Worm (Caenorhabditis elegans): ENCODE data around the gene fbxa-105.

Gene fbxa-105

DNA sequence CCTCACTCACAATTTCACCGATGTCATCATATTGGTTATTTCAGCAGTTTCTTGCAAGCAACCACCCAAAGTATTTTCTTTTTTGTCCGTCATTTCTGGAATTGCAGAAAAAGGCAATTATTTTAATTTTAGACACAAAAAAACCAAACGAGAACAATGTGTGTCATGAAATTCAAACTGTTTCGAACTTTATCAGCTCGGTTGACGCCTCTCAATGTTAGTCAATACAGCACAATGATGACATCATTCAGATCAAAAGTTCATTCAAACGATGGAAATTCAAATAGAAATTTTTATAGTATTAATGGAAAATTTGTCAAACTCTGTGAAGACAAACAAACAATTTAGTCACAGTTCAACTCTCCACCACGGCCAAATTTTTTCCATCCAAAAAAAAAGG is at the start of gene fbxa-105:
Gene fbxa-105, minus strand, starts transcription at position 97 of the 400 bp plus-strand sequence.
- TF ChIP-seq tbx-2 (tag; optimal IDR thresholded peaks at IDR 0.05) (no peak), fos-1 (tag; optimal IDR thresholded peaks at IDR 0.05) (no peak), pqm-1 (tag; optimal IDR thresholded peaks at IDR 0.05) (peak; percentile 9), unc-62 (GFP tag; optimal IDR thresholded peaks at IDR 0.05) (no peak), nhr-77 (tag; optimal IDR thresholded peaks at IDR 0.05) (no peak), sea-2 (GFP tag; optimal IDR thresholded peaks at IDR 0.05) (no peak), fkh-2 (tag; optimal IDR thresholded peaks at IDR 0.05) (no peak), lin-39 (tag; optimal IDR thresholded peaks at IDR 0.05) (no peak), mml-1 (tag; optimal IDR thresholded peaks at IDR 0.05) (no peak), lsy-12 (tag; optimal IDR thresholded peaks at IDR 0.05) (no peak), elt-2 (tag; optimal IDR thresholded peaks at IDR 0.05) (peak; percentile 60), ceh-9 (tag; optimal IDR thresholded peaks at IDR 0.05) (no peak), pha-4 (tag; optimal IDR thresholded peaks at IDR 0.05) (peak; percentile 48), ceh-82 (tag; optimal IDR thresholded peaks at IDR 0.05) (no peak), elt-3 (tag; optimal IDR thresholded peaks at IDR 0.05) (no peak)

DNA sequence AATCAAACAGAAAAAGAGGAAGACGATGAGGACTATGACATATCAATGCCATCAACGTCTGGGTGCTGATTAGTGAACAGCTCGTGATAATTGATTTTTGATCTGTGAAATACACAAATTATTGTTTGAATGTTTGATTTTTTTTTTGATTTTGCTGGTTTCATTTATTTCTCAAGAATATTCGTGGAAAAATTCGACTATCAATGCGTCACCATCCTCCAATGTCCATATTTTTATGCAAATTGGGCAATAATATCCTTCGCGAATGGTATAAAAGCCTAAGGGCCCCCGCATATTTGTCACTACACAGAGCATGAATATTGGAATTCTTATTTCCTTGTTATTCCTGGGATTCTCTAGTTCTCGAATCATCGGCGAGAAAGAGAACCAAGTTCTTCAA is 48.0 kb upstream of the fbxa-105 start, which contains the start of gene try-13:
Gene try-13, plus strand, starts transcription at position 301 of the 400 bp plus-strand sequence.
- no peak for TF ChIP-seq nhr-43 (tag; optimal IDR thresholded peaks at IDR 0.05; ENCODE audit: poor library complexity, severe bottlenecking)
- TF ChIP-seq unc-62 (GFP tag; optimal IDR thresholded peaks at IDR 0.05), result no peak
- no peak for TF ChIP-seq ztf-4 (tag; optimal IDR thresholded peaks at IDR 0.05)
- no peak for TF ChIP-seq egl-5 (tag; optimal IDR thresholded peaks at IDR 0.05)
- TF ChIP-seq jun-1 (tag; optimal IDR thresholded peaks at IDR 0.05), result no peak
- TF ChIP-seq zag-1 (tag; optimal IDR thresholded peaks at IDR 0.05), result no peak
- TF ChIP-seq fos-1 (tag; optimal IDR thresholded peaks at IDR 0.05), result no peak
- TF ChIP-seq ztf-11 (tag; optimal IDR thresholded peaks at IDR 0.05), result no peak
- no peak for TF ChIP-seq ZK546.5 (tag; optimal IDR thresholded peaks at IDR 0.05)
- TF ChIP-seq daf-12 (tag; optimal IDR thresholded peaks at IDR 0.05), result no peak

- TF ChIP-seq fkh-10 (GFP tag; optimal IDR thresholded peaks at IDR 0.05), result no peak
- TF ChIP-seq eor-1 (tag; optimal IDR thresholded peaks at IDR 0.05), result no peak
- no peak for TF ChIP-seq ztf-4 (tag; optimal IDR thresholded peaks at IDR 0.05)
- TF ChIP-seq nhr-77 (tag; optimal IDR thresholded peaks at IDR 0.05), result no peak
- no peak for TF ChIP-seq elt-1 (tag; optimal IDR thresholded peaks at IDR 0.05)
- no peak for TF ChIP-seq unc-62 (GFP tag; optimal IDR thresholded peaks at IDR 0.05)
- TF ChIP-seq egl-27 (tag; optimal IDR thresholded peaks at IDR 0.05), result no peak
- no peak for TF ChIP-seq ceh-9 (tag; optimal IDR thresholded peaks at IDR 0.05)
- TF ChIP-seq tbx-2 (tag; optimal IDR thresholded peaks at IDR 0.05), result no peak
- no peak for TF ChIP-seq elt-3 (tag; optimal IDR thresholded peaks at IDR 0.05)
- TF ChIP-seq nfya-1 (tag; optimal IDR thresholded peaks at IDR 0.05; ENCODE audit: insufficient read depth), result no peak
- no peak for TF ChIP-seq pha-4 (tag; optimal IDR thresholded peaks at IDR 0.05)
- TF ChIP-seq zag-1 (tag; optimal IDR thresholded peaks at IDR 0.05), result no peak
- no peak for TF ChIP-seq nhr-237 (tag; optimal IDR thresholded peaks at IDR 0.05)
- no peak for TF ChIP-seq nhr-25 (tag; optimal IDR thresholded peaks at IDR 0.05)
- TF ChIP-seq sea-2 (GFP tag; optimal IDR thresholded peaks at IDR 0.05), result no peak
- TF ChIP-seq mml-1 (tag; optimal IDR thresholded peaks at IDR 0.05), result no peak
- no peak for TF ChIP-seq ZK546.5 (tag; optimal IDR thresholded peaks at IDR 0.05)
- TF ChIP-seq ceh-28 (tag; optimal IDR thresholded peaks at IDR 0.05), result no peak
- no peak for TF ChIP-seq nhr-43 (tag; optimal IDR thresholded peaks at IDR 0.05; ENCODE audit: poor library complexity, severe bottlenecking)
Measured at ce11 chrV:7437985-7438384, 46.2 kb upstream of the fbxa-105 start, which contains the start of gene F25E5.16. TSS of gene F25E5.16 (plus strand) at chrV:7438285.

DNA sequence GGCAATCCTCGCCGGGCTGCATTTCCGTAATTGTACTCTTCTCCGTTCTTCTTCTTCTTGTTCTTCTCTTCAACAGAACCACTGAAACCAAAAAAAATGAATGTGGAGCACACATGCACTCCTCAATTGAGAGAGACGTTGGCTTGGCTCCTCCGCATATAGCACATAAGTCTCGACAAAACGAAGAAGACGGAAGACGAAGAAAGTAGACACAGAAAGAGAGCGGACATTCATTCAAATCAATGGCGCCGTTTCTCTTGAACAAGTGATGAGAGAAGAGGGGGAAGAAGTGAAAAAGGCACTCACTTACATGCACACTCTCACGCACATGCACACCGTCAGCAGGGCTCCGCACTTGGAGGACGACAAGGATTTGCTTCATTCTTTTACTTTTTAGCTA is 45.7 kb upstream of the fbxa-105 start, which contains the start of gene F25E5.9:
Gene F25E5.9, minus strand, starts transcription at position 382 of the 400 bp plus-strand sequence.
- TF ChIP-seq nfya-1 (tag; optimal IDR thresholded peaks at IDR 0.05; ENCODE audit: insufficient read depth) (peak; percentile 51), lin-39 (tag; optimal IDR thresholded peaks at IDR 0.05) (peak; percentile 3), lin-15B (tag; optimal IDR thresholded peaks at IDR 0.05) (peak; percentile 7), nhr-237 (tag; optimal IDR thresholded peaks at IDR 0.05) (no peak), R02D3.7 (tag; optimal IDR thresholded peaks at IDR 0.05) (no peak), ceh-9 (tag; optimal IDR thresholded peaks at IDR 0.05) (no peak), zag-1 (tag; optimal IDR thresholded peaks at IDR 0.05) (no peak), fkh-10 (GFP tag; optimal IDR thresholded peaks at IDR 0.05) (peak; percentile 28), daf-12 (tag; optimal IDR thresholded peaks at IDR 0.05) (no peak), ceh-82 (tag; optimal IDR thresholded peaks at IDR 0.05) (no peak), ama-1 (optimal IDR thresholded peaks at IDR 0.05) (peak; percentile 10), ZK546.5 (tag; optimal IDR thresholded peaks at IDR 0.05) (no peak), snpc-4 (tag; optimal IDR thresholded peaks at IDR 0.05) (peak; percentile 32)
